Worm (Caenorhabditis elegans) whole organism, midembryonic: ENCODE measurements around the gene Y15E3A.3.

Experiments
- T22C8.4 ChIP-seq: fragments of 200-800 bp; sonication (Bioruptor generic); IDR thresholded peaks from 2 replicates; pipeline ENCODE4 v1.3.6; 2022; ENCODE audit warnings: missing genetic modification characterization, missing compliant biosample characterization
- cog-1 ChIP-seq: sonication (generic microtip); optimal IDR thresholded peaks from 2 replicates; lab custom pipeline; 2016; ENCODE audit warnings: missing genetic modification characterization, missing compliant biosample characterization
- flt-1 ChIP-seq: fragments of 200-800 bp; sonication (Bioruptor generic); IDR thresholded peaks from 2 replicates; pipeline ENCODE4 v1.3.6; 2022; ENCODE audit warnings: missing genetic modification characterization, missing compliant biosample characterization
- klf-2 ChIP-seq: fragments of 200-800 bp; sonication (Bioruptor generic); conservative IDR thresholded peaks from 2 replicates; pipeline ENCODE4 v1.3.6; 2022; ENCODE audit warnings: missing genetic modification reagents, missing genetic modification characterization, missing compliant biosample characterization
- med-1 ChIP-seq: sonication (generic microtip); optimal IDR thresholded peaks from 2 replicates; lab custom pipeline; 2017; ENCODE audit warnings: missing genetic modification characterization, mild to moderate bottlenecking, missing compliant biosample characterization, antibody characterized with exemption, missing genetic modification reagents; ENCODE audit not compliant: insufficient read depth
- ztf-29 ChIP-seq: fragments of 200-800 bp; sonication (Bioruptor generic); IDR thresholded peaks from 2 replicates; pipeline ENCODE4 v1.3.6; 2022; ENCODE audit warnings: missing genetic modification reagents, missing genetic modification characterization, missing compliant biosample characterization

ce11 chrX:15312681-15313080 is 12.9 kb downstream of the Y15E3A.3 start:
- TF ChIP-seq med-1 (no peak), cog-1 (tag; lab: Kevin White, UChicago) (no peak), klf-2 (GFP tag; lab: Robert Waterston, UW) (no peak), flt-1 (no peak), ztf-29 (GFP tag; lab: Robert Waterston, UW) (no peak), T22C8.4 (GFP tag; lab: Robert Waterston, UW) (no peak)
